Worm (Caenorhabditis elegans): ENCODE data around the gene str-25.

Gene str-25

ce11 chrV:16165936-16166335, 50.5 kb downstream of the str-25 start, which contains the start of gene str-108:
TSS of gene str-108 (plus strand) at chrV:16166236.
- TF ChIP-seq set-16 (GFP tag; IDR thresholded peaks at IDR 0.05) (no peak), lin-38 (GFP tag; IDR thresholded peaks at IDR 0.05) (no peak), vab-7 (GFP tag; IDR thresholded peaks at IDR 0.05) (no peak), daf-16 (GFP tag; optimal IDR thresholded peaks at IDR 0.05) (no peak), daf-16 (tag; optimal IDR thresholded peaks at IDR 0.05) (no peak), T26A8.4 (GFP tag; IDR thresholded peaks at IDR 0.05) (no peak), ama-1 (optimal IDR thresholded peaks at IDR 0.05) (no peak), fkh-10 (GFP tag; optimal IDR thresholded peaks at IDR 0.05) (no peak), Y105C5A.15 (GFP tag; IDR thresholded peaks at IDR 0.05) (no peak), ZK337.2 (GFP tag; IDR thresholded peaks at IDR 0.05) (no peak), cey-2 (tag; optimal IDR thresholded peaks at IDR 0.05; ENCODE audit: borderline replicate concordance, insufficient read depth) (no peak), daf-19 (GFP tag; conservative IDR thresholded peaks at IDR 0.05) (no peak), Y75B8A.6 (GFP tag; IDR thresholded peaks at IDR 0.05) (no peak), ZK546.5 (tag; optimal IDR thresholded peaks at IDR 0.05) (no peak)
